Worm (Caenorhabditis elegans) whole organism, L3 larva: ENCODE measurements around the gene cyld-1.
A peak's percentile ranks its signal among the peaks of the same experiment; 100 is the strongest.

Experiments
- R02D3.7 ChIP-seq: fragments of 150-350 bp; optimal IDR thresholded peaks from 2 replicates; lab custom pipeline; 2014; ENCODE audit warnings: missing biosample characterization, missing genetic modification characterization
- ZK546.5 ChIP-seq: sonication (generic microtip); optimal IDR thresholded peaks from 2 replicates; lab custom pipeline; 2017; ENCODE audit warnings: missing biosample characterization, missing genetic modification characterization
- aly-2 ChIP-seq: fragments of 150-350 bp; optimal IDR thresholded peaks from 2 replicates; lab custom pipeline; 2014; ENCODE audit warnings: missing biosample characterization, missing genetic modification characterization
- ama-1 ChIP-seq: fragments of 150-350 bp; optimal IDR thresholded peaks from 2 replicates; lab custom pipeline; 2018
- ceh-28 ChIP-seq: fragments of 150-350 bp; optimal IDR thresholded peaks from 2 replicates; lab custom pipeline; 2014; ENCODE audit warnings: missing biosample characterization, missing genetic modification reagents, missing genetic modification characterization
- ceh-82 ChIP-seq: fragments of 150-350 bp; optimal IDR thresholded peaks from 2 replicates; lab custom pipeline; 2014; ENCODE audit warnings: missing biosample characterization, missing genetic modification characterization
- egl-27 ChIP-seq: sonication (generic microtip); optimal IDR thresholded peaks from 4 replicates; lab custom pipeline; 2017; ENCODE audit warnings: missing biosample characterization, missing genetic modification reagents, missing genetic modification characterization
- egl-5 ChIP-seq: fragments of 150-350 bp; optimal IDR thresholded peaks from 2 replicates; lab custom pipeline; 2017; ENCODE audit warnings: missing biosample characterization, missing genetic modification reagents, missing genetic modification characterization, inconsistent platforms
- elt-1 ChIP-seq: fragments of 150-350 bp; optimal IDR thresholded peaks from 2 replicates; lab custom pipeline; 2014; ENCODE audit warnings: missing biosample characterization, missing genetic modification characterization
- elt-2 ChIP-seq: sonication (generic microtip); optimal IDR thresholded peaks from 2 replicates; lab custom pipeline; 2016; ENCODE audit warnings: missing genetic modification reagents, mild to moderate bottlenecking, missing genetic modification characterization, missing compliant biosample characterization
- elt-3 ChIP-seq, 3 experiments: fragments of 150-350 bp in 1 of 3; sonication (generic microtip) in 2 of 3; optimal IDR thresholded peaks; 2 replicates in 2 of 3; 4 replicates in 1 of 3; lab custom pipeline; 2014 to 2017; ENCODE audit warnings: missing biosample characterization in 3 of 3, missing genetic modification characterization in 3 of 3
- eor-1 ChIP-seq, 2 experiments: fragments of 150-350 bp; optimal IDR thresholded peaks; 2 replicates each; lab custom pipeline; 2014 to 2018; ENCODE audit warnings: missing biosample characterization in 2 of 2, missing genetic modification characterization in 2 of 2
- fkh-10 ChIP-seq: sonication (generic microtip); optimal IDR thresholded peaks from 2 replicates; lab custom pipeline; 2017; ENCODE audit warnings: missing biosample characterization, missing genetic modification reagents, missing genetic modification characterization
- fkh-2 ChIP-seq: fragments of 150-350 bp; optimal IDR thresholded peaks from 2 replicates; lab custom pipeline; 2014; ENCODE audit warnings: missing biosample characterization, missing genetic modification reagents, missing genetic modification characterization
- hmg-11 ChIP-seq: sonication (generic microtip); optimal IDR thresholded peaks from 2 replicates; lab custom pipeline; 2016; ENCODE audit warnings: missing genetic modification characterization, missing compliant biosample characterization
- jun-1 ChIP-seq: fragments of 150-350 bp; optimal IDR thresholded peaks from 2 replicates; lab custom pipeline; 2014; ENCODE audit warnings: missing biosample characterization, missing genetic modification reagents, missing genetic modification characterization
- lin-15B ChIP-seq: fragments of 150-350 bp; optimal IDR thresholded peaks from 2 replicates; lab custom pipeline; 2014; ENCODE audit warnings: missing biosample characterization, missing genetic modification characterization
- lin-39 ChIP-seq: fragments of 150-350 bp; optimal IDR thresholded peaks from 2 replicates; lab custom pipeline; 2018; ENCODE audit warnings: missing biosample characterization, missing genetic modification reagents, missing genetic modification characterization
- lsy-12 ChIP-seq: sonication (generic microtip); optimal IDR thresholded peaks from 2 replicates; lab custom pipeline; 2016; ENCODE audit warnings: mild to moderate bottlenecking, missing genetic modification characterization, missing compliant biosample characterization
- nfya-1 ChIP-seq: sonication (generic microtip); optimal IDR thresholded peaks from 2 replicates; lab custom pipeline; 2017; ENCODE audit warnings: missing genetic modification characterization, mild to moderate bottlenecking, missing compliant biosample characterization, antibody characterized with exemption, moderate library complexity; ENCODE audit not compliant: insufficient read depth
- nhr-11 ChIP-seq: fragments of 150-350 bp; optimal IDR thresholded peaks from 2 replicates; lab custom pipeline; 2014; ENCODE audit warnings: missing biosample characterization, missing genetic modification characterization
- nhr-12 ChIP-seq: fragments of 150-350 bp; optimal IDR thresholded peaks from 2 replicates; lab custom pipeline; 2014; ENCODE audit warnings: missing biosample characterization, missing genetic modification characterization
- nhr-23 ChIP-seq: fragments of 150-350 bp; optimal IDR thresholded peaks from 2 replicates; lab custom pipeline; 2014; ENCODE audit warnings: missing biosample characterization, missing genetic modification reagents, missing genetic modification characterization
- nhr-25 ChIP-seq: sonication (generic microtip); optimal IDR thresholded peaks from 2 replicates; lab custom pipeline; 2017; ENCODE audit warnings: missing biosample characterization, missing genetic modification characterization
- nhr-43 ChIP-seq: sonication (generic microtip); optimal IDR thresholded peaks from 2 replicates; lab custom pipeline; 2016; ENCODE audit warnings: mild to moderate bottlenecking, missing genetic modification characterization, missing compliant biosample characterization; ENCODE audit not compliant: poor library complexity, severe bottlenecking
- nhr-67 ChIP-seq: fragments of 150-350 bp; optimal IDR thresholded peaks from 2 replicates; lab custom pipeline; 2014; ENCODE audit warnings: missing biosample characterization, missing genetic modification characterization
- nhr-76 ChIP-seq: fragments of 150-350 bp; sonication (generic microtip); optimal IDR thresholded peaks from 5 replicates; lab custom pipeline; 2014; ENCODE audit warnings: missing biosample characterization, missing genetic modification characterization
- pha-4 ChIP-seq: fragments of 150-350 bp; optimal IDR thresholded peaks from 2 replicates; lab custom pipeline; 2014; ENCODE audit warnings: missing biosample characterization, missing genetic modification reagents, missing genetic modification characterization
- pqm-1 ChIP-seq: fragments of 150-350 bp; optimal IDR thresholded peaks from 2 replicates; lab custom pipeline; 2017; ENCODE audit warnings: missing biosample characterization, missing genetic modification characterization, inconsistent platforms
- sea-2 ChIP-seq: fragments of 150-350 bp; sonication (generic microtip); optimal IDR thresholded peaks from 4 replicates; lab custom pipeline; 2014; ENCODE audit warnings: missing biosample characterization, missing genetic modification reagents, missing genetic modification characterization
- skn-1 ChIP-seq: fragments of 150-350 bp; optimal IDR thresholded peaks from 2 replicates; lab custom pipeline; 2014; ENCODE audit warnings: missing biosample characterization, missing genetic modification characterization
- snpc-4 ChIP-seq: fragments of 150-350 bp; optimal IDR thresholded peaks from 2 replicates; lab custom pipeline; 2014; ENCODE audit warnings: missing biosample characterization, missing genetic modification characterization
- tbx-2 ChIP-seq: sonication (generic microtip); optimal IDR thresholded peaks from 2 replicates; lab custom pipeline; 2016; ENCODE audit warnings: mild to moderate bottlenecking, missing genetic modification characterization, missing compliant biosample characterization
- unc-62 ChIP-seq: fragments of 150-350 bp; sonication (generic microtip); optimal IDR thresholded peaks from 4 replicates; lab custom pipeline; 2014; ENCODE audit warnings: missing biosample characterization, missing genetic modification reagents, missing genetic modification characterization

cyld-1 gene

DNA sequence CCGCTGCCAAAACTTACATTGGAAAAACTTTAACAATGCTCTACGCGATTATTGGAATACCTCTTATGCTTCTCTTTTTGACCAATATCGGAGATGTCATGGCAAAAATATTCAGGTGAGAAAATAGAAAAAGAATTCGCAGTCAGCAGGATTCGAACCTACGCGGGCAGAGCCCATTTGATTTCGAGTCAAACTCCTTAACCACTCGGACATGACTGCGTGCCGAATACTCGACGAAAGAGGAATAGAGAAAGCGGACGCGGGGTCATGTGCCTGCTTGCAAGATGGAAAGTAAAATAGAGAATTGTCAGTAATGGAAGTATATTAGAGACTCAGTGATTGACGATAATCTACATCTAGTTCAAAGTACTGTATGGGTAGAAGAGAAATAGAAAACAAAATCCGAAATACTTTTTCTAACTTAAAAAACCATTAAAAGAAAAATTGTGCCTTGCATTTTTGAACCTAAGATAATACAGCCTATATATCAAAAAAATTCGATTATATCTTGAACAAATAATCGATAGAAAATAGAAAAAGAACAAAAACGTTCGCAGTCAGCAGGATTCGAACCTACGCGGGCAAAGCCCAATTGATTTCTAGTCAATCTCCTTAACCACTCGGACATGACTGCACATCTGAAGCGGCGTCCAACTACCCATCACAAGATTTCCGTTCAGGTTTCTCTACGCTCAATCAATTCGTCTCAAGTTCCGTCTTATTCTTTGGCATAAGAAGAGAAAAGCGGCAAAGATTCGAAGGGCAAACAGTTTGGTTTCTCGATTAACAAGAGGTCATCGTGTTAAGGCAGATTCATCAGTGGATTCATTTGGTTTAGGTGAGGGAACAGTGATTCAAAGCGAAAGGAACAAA lies 48.8 kb downstream of the cyld-1 start:
- TF ChIP-seq ceh-82 (peak; percentile 4), eor-1 (tag; optimal IDR thresholded peaks at IDR 0.05; lab: Kevin White, UChicago) (no peak), jun-1 (tag; lab: Kevin White, UChicago) (peak; percentile 71), egl-27 (no peak), lsy-12 (tag; lab: Kevin White, UChicago) (peak; percentile 72), lin-15B (tag; lab: Kevin White, UChicago) (peak; percentile 10), pha-4 (peak; percentile 50), egl-5 (tag; lab: Kevin White, UChicago) (peak; percentile 62), tbx-2 (peak; percentile 20), nhr-67 (tag; lab: Kevin White, UChicago) (no peak), nhr-23 (tag; lab: Kevin White, UChicago) (no peak), snpc-4 (tag; lab: Kevin White, UChicago) (peak; percentile 9), lin-39 (tag; lab: Kevin White, UChicago) (peak; percentile 58), nhr-43 (peak; percentile 26), skn-1 (tag; lab: Kevin White, UChicago) (peak; percentile 46), hmg-11 (tag; lab: Kevin White, UChicago) (peak; percentile 53), ama-1 (no peak), nfya-1 (tag; lab: Kevin White, UChicago) (peak; percentile 47), nhr-25 (peak; percentile 19), nhr-11 (tag; lab: Kevin White, UChicago) (no peak), unc-62 (GFP tag; lab: Kevin White, UChicago) (no peak), pqm-1 (tag; lab: Kevin White, UChicago) (peak; percentile 15), elt-3 (tag; optimal IDR thresholded peaks at IDR 0.05; lab: Kevin White, UChicago) (peak in 1 of 3 experiments; percentile 38), aly-2 (tag; lab: Kevin White, UChicago) (no peak), elt-2 (tag; lab: Kevin White, UChicago) (peak; percentile 36)

DNA sequence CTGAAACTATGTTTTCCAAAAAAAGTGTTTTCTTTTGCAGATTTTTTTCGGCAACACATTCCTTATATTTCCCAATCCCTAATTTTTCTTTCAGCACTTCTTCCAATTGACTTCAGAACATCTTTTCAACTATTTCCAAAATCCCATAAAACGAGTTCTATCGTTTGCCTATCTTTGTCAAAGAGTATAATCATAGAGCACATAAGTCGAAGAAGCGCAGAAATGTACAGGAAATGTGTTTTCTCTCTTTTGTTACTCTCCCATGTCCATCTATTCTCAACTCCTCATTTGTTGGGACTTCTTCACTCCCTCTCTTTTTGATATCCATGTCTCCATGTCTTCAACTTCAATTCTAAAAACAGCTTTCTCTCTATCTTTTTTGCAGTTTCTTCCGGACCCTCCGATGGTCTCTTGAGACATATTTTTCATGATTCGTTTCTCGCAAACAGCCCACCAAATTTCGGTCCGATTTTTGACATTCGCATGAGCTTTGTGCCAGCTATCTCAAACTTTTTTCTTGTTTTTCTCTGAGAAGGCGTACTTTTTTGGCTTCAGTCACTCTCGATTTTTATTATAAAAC lies 50.2 kb downstream of the cyld-1 start, which contains the start of gene twk-48:
Gene twk-48, plus strand, starts transcription at position 530 of the 580 bp plus-strand sequence.
- TF ChIP-seq nfya-1 (tag; lab: Kevin White, UChicago): peak; percentile 24
- TF ChIP-seq fkh-10 (GFP tag; lab: Kevin White, UChicago): peak; percentile 57
- no peak for TF ChIP-seq lin-15B (tag; lab: Kevin White, UChicago)
- no peak for TF ChIP-seq nhr-76 (tag; lab: Kevin White, UChicago)
- TF ChIP-seq eor-1 (tag; optimal IDR thresholded peaks at IDR 0.05; lab: Kevin White, UChicago): no peak
- no peak for TF ChIP-seq skn-1 (tag; lab: Kevin White, UChicago)
- TF ChIP-seq fkh-2: no peak
- TF ChIP-seq ZK546.5 (tag; lab: Kevin White, UChicago): no peak
- no peak for TF ChIP-seq lsy-12 (tag; lab: Kevin White, UChicago)
- TF ChIP-seq nhr-11 (tag; lab: Kevin White, UChicago): no peak
- peak; percentile 15 for TF ChIP-seq lin-39 (tag; lab: Kevin White, UChicago)
- no peak for TF ChIP-seq R02D3.7 (tag; lab: Kevin White, UChicago)
- TF ChIP-seq, all 47 proteins: peak for 3

DNA sequence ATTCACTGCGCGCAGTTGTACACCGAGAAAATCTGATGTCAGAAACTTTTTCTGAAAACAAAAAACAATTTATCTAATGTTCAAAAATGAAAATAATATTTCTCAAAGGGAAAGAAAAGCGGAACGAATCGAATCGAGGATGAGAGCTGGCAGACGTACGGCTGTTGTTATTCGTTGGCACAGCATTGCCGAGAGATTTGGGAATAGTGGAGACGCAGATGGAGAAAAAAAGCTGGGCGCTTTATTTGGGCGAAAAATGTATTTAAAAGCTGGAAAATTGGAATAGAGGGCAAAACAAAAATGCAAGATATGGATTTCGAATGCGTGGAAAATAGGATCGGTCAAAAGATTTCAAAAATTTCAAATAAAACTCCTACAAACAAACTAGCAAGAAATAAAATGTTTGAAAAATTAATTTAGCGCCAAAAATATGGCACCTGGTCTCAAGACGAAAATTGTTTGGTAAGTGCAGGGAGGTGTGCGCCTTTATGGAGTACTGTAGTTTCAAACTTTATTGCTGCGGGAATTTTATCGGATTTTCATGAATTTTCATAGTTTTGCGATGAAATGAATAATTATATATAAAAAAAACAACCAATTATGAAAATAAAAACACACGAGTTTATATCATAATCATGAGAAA lies 51.2 kb downstream of the cyld-1 start, which contains the start of gene gpdh-2:
Gene gpdh-2, minus strand, starts transcription at position 51 of the 643 bp plus-strand sequence.
- no peak for TF ChIP-seq elt-3 (tag; optimal IDR thresholded peaks at IDR 0.05; lab: Kevin White, UChicago)
- TF ChIP-seq nfya-1 (tag; lab: Kevin White, UChicago): peak; percentile 48
- peak; percentile 15 for TF ChIP-seq lin-39 (tag; lab: Kevin White, UChicago)
- no peak for TF ChIP-seq sea-2 (GFP tag; lab: Kevin White, UChicago)

DNA sequence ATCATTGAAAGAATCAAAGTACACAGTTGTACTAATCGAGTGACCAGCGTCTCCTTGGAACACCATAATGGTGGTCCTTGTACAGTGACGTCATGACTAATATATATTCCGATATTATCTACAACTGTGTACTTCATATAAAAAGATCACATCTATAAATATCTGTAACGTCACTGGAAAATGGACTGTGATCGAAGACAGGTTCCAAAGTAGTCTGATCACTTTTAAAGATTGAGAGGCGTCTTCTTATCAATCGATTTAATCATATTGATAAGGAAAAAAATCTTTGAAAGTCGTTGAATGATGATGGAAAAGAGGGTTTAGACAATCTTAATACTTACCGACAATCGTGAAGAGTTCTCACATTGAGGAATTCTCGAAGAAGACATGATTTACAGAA lies 52.4 kb downstream of the cyld-1 start:
- TF ChIP-seq nhr-23 (tag; lab: Kevin White, UChicago) (peak; percentile 50), nhr-12 (tag; lab: Kevin White, UChicago) (no peak), pqm-1 (tag; lab: Kevin White, UChicago) (peak; percentile 68), pha-4 (peak; percentile 1), ceh-28 (tag; lab: Kevin White, UChicago) (peak; percentile 72), nhr-43 (peak; percentile 30), egl-27 (no peak), nfya-1 (tag; lab: Kevin White, UChicago) (no peak), elt-2 (tag; lab: Kevin White, UChicago) (peak; percentile 68), elt-1 (peak; percentile 97)
